Fruit fly (Drosophila melanogaster) whole organism, prepupa: ENCODE measurements around the gene bnk.
A peak's percentile ranks its signal among the peaks of the same experiment; 100 is the strongest.

Experiments used
- Blimp-1 ChIP-seq: fragments of 200-800 bp; sonication (Bioruptor generic); optimal IDR thresholded peaks from 3 replicates; lab custom pipeline; 2017; ENCODE audit warnings: missing biosample characterization, missing genetic modification characterization, mild to moderate bottlenecking, moderate library complexity, missing genetic modification reagents
- CG11902 ChIP-seq: fragments of 200-800 bp; sonication (Bioruptor generic); optimal IDR thresholded peaks from 3 replicates; lab custom pipeline; 2016; ENCODE audit warnings: missing biosample characterization, missing genetic modification characterization
- CG15336 ChIP-seq: fragments of 200-800 bp; sonication (Bioruptor generic); IDR thresholded peaks from 2 replicates; pipeline ENCODE4 v1.3.6; 2022; ENCODE audit warnings: missing biosample characterization, missing genetic modification characterization
- CG16779 ChIP-seq: fragments of 200-800 bp; sonication (Bioruptor generic); optimal IDR thresholded peaks from 3 replicates; lab custom pipeline; 2017; ENCODE audit warnings: missing biosample characterization, mild to moderate bottlenecking, missing genetic modification characterization
- CG6276 ChIP-seq: fragments of 200-800 bp; sonication (Bioruptor generic); optimal IDR thresholded peaks from 2 replicates; lab custom pipeline; 2017; ENCODE audit warnings: missing biosample characterization, mild to moderate bottlenecking, missing genetic modification characterization
- CG6854 ChIP-seq: fragments of 200-800 bp; sonication (Bioruptor generic); optimal IDR thresholded peaks from 2 replicates; lab custom pipeline; 2017; ENCODE audit warnings: missing biosample characterization, mild to moderate bottlenecking, missing genetic modification characterization
- CG9139 ChIP-seq: fragments of 200-800 bp; sonication (Bioruptor generic); optimal IDR thresholded peaks from 3 replicates; lab custom pipeline; 2017; ENCODE audit warnings: missing biosample characterization, mild to moderate bottlenecking, missing genetic modification characterization
- Eip78C ChIP-seq: fragments of 200-800 bp; sonication (Bioruptor generic); peaks from one replicate; lab custom pipeline; 2016; ENCODE audit warnings: missing biosample characterization, missing genetic modification characterization
- Eip93F ChIP-seq: fragments of 200-800 bp; sonication (Bioruptor generic); optimal IDR thresholded peaks from 2 replicates; lab custom pipeline; 2016; ENCODE audit warnings: missing biosample characterization, mild to moderate bottlenecking, missing genetic modification characterization
- Ets21C ChIP-seq: fragments of 200-800 bp; sonication (Bioruptor generic); optimal IDR thresholded peaks from 3 replicates; lab custom pipeline; 2016; ENCODE audit warnings: missing biosample characterization, missing genetic modification characterization
- Ets96B ChIP-seq: fragments of 200-800 bp; optimal IDR thresholded peaks from 2 replicates; lab custom pipeline; 2019; ENCODE audit warnings: missing biosample characterization, mild to moderate bottlenecking, missing genetic modification characterization, moderate library complexity
- Gug ChIP-seq: fragments of 200-800 bp; sonication (Bioruptor generic); IDR thresholded peaks from 2 replicates; pipeline ENCODE4 v1.3.6; 2022; ENCODE audit warnings: missing biosample characterization, missing genetic modification characterization
- Hr38 ChIP-seq: sonication (Bioruptor generic); optimal IDR thresholded peaks from 2 replicates; lab custom pipeline; 2016; ENCODE audit warnings: missing biosample characterization, missing genetic modification characterization
- Hr39 ChIP-seq: fragments of 200-800 bp; sonication (Bioruptor generic); optimal IDR thresholded peaks from 2 replicates; lab custom pipeline; 2016; ENCODE audit warnings: missing biosample characterization, missing genetic modification characterization
- Lpt ChIP-seq: fragments of 200-800 bp; sonication (Bioruptor generic); optimal IDR thresholded peaks from 3 replicates; lab custom pipeline; 2016; ENCODE audit warnings: missing biosample characterization, missing genetic modification characterization
- Smox ChIP-seq: fragments of 200-800 bp; sonication (Bioruptor generic); optimal IDR thresholded peaks from 3 replicates; lab custom pipeline; 2016; ENCODE audit warnings: missing biosample characterization, missing genetic modification characterization
- Sox102F ChIP-seq: fragments of 200-800 bp; sonication (Bioruptor generic); optimal IDR thresholded peaks from 2 replicates; lab custom pipeline; 2016; ENCODE audit warnings: missing biosample characterization, mild to moderate bottlenecking, missing genetic modification characterization
- Sox14 ChIP-seq: fragments of 200-800 bp; sonication (Bioruptor generic); optimal IDR thresholded peaks from 3 replicates; lab custom pipeline; 2016; ENCODE audit warnings: missing biosample characterization, missing genetic modification characterization
- eg ChIP-seq: fragments of 200-800 bp; sonication (Bioruptor generic); IDR thresholded peaks from 3 replicates; pipeline ENCODE4 v1.3.6; 2022; ENCODE audit warnings: missing biosample characterization, missing genetic modification characterization
- esn ChIP-seq: fragments of 200-800 bp; sonication (Bioruptor generic); optimal IDR thresholded peaks from 2 replicates; lab custom pipeline; 2016; ENCODE audit warnings: missing biosample characterization, mild to moderate bottlenecking, missing genetic modification characterization, moderate library complexity
- fd59A ChIP-seq: fragments of 200-800 bp; sonication (Bioruptor generic); optimal IDR thresholded peaks from 2 replicates; lab custom pipeline; 2017; ENCODE audit warnings: missing biosample characterization, mild to moderate bottlenecking, missing genetic modification characterization, missing genetic modification reagents
- lz ChIP-seq: fragments of 200-800 bp; sonication (Bioruptor generic); optimal IDR thresholded peaks from 3 replicates; lab custom pipeline; 2016; ENCODE audit warnings: missing biosample characterization, missing genetic modification characterization
- net ChIP-seq: fragments of 200-800 bp; sonication (Bioruptor generic); optimal IDR thresholded peaks from 3 replicates; lab custom pipeline; 2016; ENCODE audit warnings: missing biosample characterization, missing genetic modification characterization
- salr ChIP-seq, 2 experiments: fragments of 200-800 bp; sonication (Bioruptor generic); optimal IDR thresholded peaks; 3 replicates each; lab custom pipeline; 2016 to 2018; ENCODE audit warnings: missing biosample characterization in 2 of 2, missing genetic modification characterization in 2 of 2, mild to moderate bottlenecking in 1 of 2
- spab ChIP-seq: fragments of 200-800 bp; sonication (Bioruptor generic); optimal IDR thresholded peaks from 2 replicates; lab custom pipeline; 2017; ENCODE audit warnings: missing biosample characterization, mild to moderate bottlenecking, missing genetic modification characterization, missing genetic modification reagents
- ss ChIP-seq, 2 experiments: fragments of 200-800 bp; sonication (Bioruptor generic); optimal IDR thresholded peaks; 2 replicates in 1 of 2; 3 replicates in 1 of 2; lab custom pipeline; 2017 to 2018; ENCODE audit warnings: mild to moderate bottlenecking in 2 of 2, missing biosample characterization in 2 of 2, missing genetic modification characterization in 2 of 2, moderate library complexity in 1 of 2
- svp ChIP-seq: fragments of 200-800 bp; sonication (Bioruptor generic); peaks from one replicate; lab custom pipeline; 2016; ENCODE audit warnings: missing biosample characterization, missing genetic modification characterization
- topi ChIP-seq: fragments of 200-800 bp; sonication (Bioruptor generic); optimal IDR thresholded peaks from 3 replicates; lab custom pipeline; 2016; ENCODE audit warnings: missing biosample characterization, missing genetic modification characterization
- vri ChIP-seq: fragments of 200-800 bp; sonication (Bioruptor generic); optimal IDR thresholded peaks from 3 replicates; lab custom pipeline; 2016; ENCODE audit warnings: missing biosample characterization, mild to moderate bottlenecking, missing genetic modification characterization

Gene bnk

dm6 chr3R:31197142-31197994, 4.2 kb downstream of the bnk start (continued):
- TF ChIP-seq Hr38 (GFP tag; lab: Kevin White, UChicago) = no peak
- TF ChIP-seq fd59A (GFP tag; lab: Kevin White, UChicago) = no peak
- peak; percentile 46 for TF ChIP-seq vri
- peak; percentile 1 for TF ChIP-seq esn (GFP tag; lab: Kevin White, UChicago)
- TF ChIP-seq CG11902 (GFP tag; lab: Kevin White, UChicago) = no peak
- TF ChIP-seq Smox (GFP tag; lab: Kevin White, UChicago) = peak; percentile 29
- peak; percentile 20 for TF ChIP-seq Sox102F (GFP tag; lab: Kevin White, UChicago)
- peak; percentile 95 for TF ChIP-seq svp (GFP tag; lab: Kevin White, UChicago)
- TF ChIP-seq Lpt = no peak
- peak; percentile 7 for TF ChIP-seq topi (GFP tag; lab: Kevin White, UChicago)
- TF ChIP-seq, all 60 proteins: peak for 20

- TF ChIP-seq Sox14 (GFP tag; lab: Kevin White, UChicago) = no peak
- TF ChIP-seq spab = no peak
- no peak for TF ChIP-seq Blimp-1 (GFP tag; lab: Kevin White, UChicago)
Observed at dm6 chr3R:31210630-31211029, 17.5 kb downstream of the bnk start, which contains the start of gene chp. Gene chp (minus strand): TSS chr3R:31210730.

dm6 chr3R:31213227-31213626, 20.1 kb downstream of the bnk start, which contains the start of the genes Zwilch and CG1542:
Gene Zwilch (minus strand): TSS chr3R:31213376.
Gene CG1542 (plus strand): TSS chr3R:31213458.
- TF ChIP-seq CG6276 (GFP tag; lab: Kevin White, UChicago) (no peak), esn (GFP tag; lab: Kevin White, UChicago) (no peak), Gug (GFP tag; lab: Robert Waterston, UW) (no peak), CG15336 (GFP tag; lab: Robert Waterston, UW) (no peak), Ets96B (tag; lab: Kevin White, UChicago) (no peak), Lpt (no peak), Hr39 (GFP tag; lab: Kevin White, UChicago) (no peak), Eip78C (no peak), eg (no peak), Eip93F (no peak), CG16779 (no peak)

- TF ChIP-seq CG6854 (peak; percentile 39), Sox14 (GFP tag; lab: Kevin White, UChicago) (no peak), lz (GFP tag; lab: Kevin White, UChicago) (peak; percentile 45), CG9139 (no peak), net (GFP tag; lab: Kevin White, UChicago) (no peak), Eip78C (no peak)
Observed at dm6 chr3R:31215830-31216229, 22.7 kb downstream of the bnk start, which contains the start of gene CG15561. Gene CG15561 (minus strand): TSS chr3R:31215942.

- TF ChIP-seq esn (GFP tag; lab: Kevin White, UChicago) (peak; percentile 3), CG11902 (GFP tag; lab: Kevin White, UChicago) (no peak), ss (GFP tag; optimal IDR thresholded peaks at IDR 0.05; lab: Kevin White, UChicago) (no peak), CG6854 (peak; percentile 14), topi (GFP tag; lab: Kevin White, UChicago) (peak; percentile 19), vri (peak; percentile 98), Ets21C (GFP tag; lab: Kevin White, UChicago) (no peak), Sox14 (GFP tag; lab: Kevin White, UChicago) (peak; percentile 27), Eip78C (peak; percentile 12), salr (GFP tag; optimal IDR thresholded peaks at IDR 0.05; lab: Kevin White, UChicago) (no peak)
Observed at dm6 chr3R:31218214-31218876, 25.2 kb downstream of the bnk start.
